Fruit fly (Drosophila melanogaster) whole organism, embryonic: Measurements from ENCODE around the gene sosie.

Experiments used
- Abd-B ChIP-seq: fragments of 200-800 bp; sonication (Bioruptor generic); optimal IDR thresholded peaks from 2 replicates; lab custom pipeline; 2018; ENCODE audit warnings: missing biosample characterization, mild to moderate bottlenecking, missing genetic modification characterization, moderate library complexity
- Asciz ChIP-seq: fragments of 200-800 bp; sonication (Bioruptor generic); optimal IDR thresholded peaks from 2 replicates; lab custom pipeline; 2017; ENCODE audit warnings: missing biosample characterization, mild to moderate bottlenecking, missing genetic modification characterization, missing genetic modification reagents
- BtbVII ChIP-seq: fragments of 200-800 bp; sonication (Bioruptor generic); optimal IDR thresholded peaks from 3 replicates; lab custom pipeline; 2017; ENCODE audit warnings: missing biosample characterization, mild to moderate bottlenecking, missing genetic modification characterization
- CG11560 ChIP-seq: fragments of 200-800 bp; sonication (Bioruptor generic); IDR thresholded peaks from 3 replicates; pipeline ENCODE4 v1.3.6; 2022; ENCODE audit warnings: missing biosample characterization, missing genetic modification characterization
- CG12219 ChIP-seq: fragments of 200-800 bp; sonication (Bioruptor generic); optimal IDR thresholded peaks from 3 replicates; lab custom pipeline; 2018; ENCODE audit warnings: missing biosample characterization, mild to moderate bottlenecking, missing genetic modification characterization
- CG12942 ChIP-seq: fragments of 200-800 bp; sonication (Bioruptor generic); optimal IDR thresholded peaks from 3 replicates; lab custom pipeline; 2016; ENCODE audit warnings: missing biosample characterization, missing genetic modification characterization
- CG13123 ChIP-seq: fragments of 200-800 bp; sonication (Bioruptor generic); optimal IDR thresholded peaks from 2 replicates; lab custom pipeline; 2016; ENCODE audit warnings: missing biosample characterization, missing genetic modification characterization
- CG14667 ChIP-seq: fragments of 200-800 bp; sonication (Bioruptor generic); IDR thresholded peaks from 2 replicates; pipeline ENCODE4 v1.3.6; 2022; ENCODE audit warnings: missing biosample characterization, missing genetic modification characterization
- CG17568 ChIP-seq: fragments of 200-800 bp; sonication (Bioruptor generic); optimal IDR thresholded peaks from 2 replicates; lab custom pipeline; 2018; ENCODE audit warnings: missing biosample characterization, mild to moderate bottlenecking, missing genetic modification characterization, moderate library complexity
- CG17829 ChIP-seq: fragments of 200-800 bp; optimal IDR thresholded peaks from 2 replicates; lab custom pipeline; 2019; ENCODE audit warnings: missing biosample characterization, mild to moderate bottlenecking, missing genetic modification characterization, moderate library complexity
- CG2889 ChIP-seq: fragments of 200-800 bp; sonication (Bioruptor generic); IDR thresholded peaks from 3 replicates; pipeline ENCODE4 v1.3.6; 2022; ENCODE audit warnings: missing biosample characterization, missing genetic modification characterization
- CG32532 ChIP-seq: fragments of 200-800 bp; sonication (Bioruptor generic); IDR thresholded peaks from 2 replicates; pipeline ENCODE4 v1.3.6; 2022; ENCODE audit warnings: missing biosample characterization, missing genetic modification characterization
- CG34224 ChIP-seq: fragments of 200-800 bp; sonication (Bioruptor generic); IDR thresholded peaks from 3 replicates; pipeline ENCODE4 v1.3.6; 2022; ENCODE audit warnings: missing biosample characterization, missing genetic modification characterization; ENCODE audit not compliant: partially characterized antibody
- CG4282 ChIP-seq: fragments of 200-800 bp; sonication (Bioruptor generic); optimal IDR thresholded peaks from 2 replicates; lab custom pipeline; 2016; ENCODE audit warnings: missing biosample characterization, missing genetic modification characterization
- CG6175 ChIP-seq: fragments of 200-800 bp; sonication (Bioruptor generic); IDR thresholded peaks from 3 replicates; pipeline ENCODE4 v1.3.6; 2022; ENCODE audit warnings: missing biosample characterization, missing genetic modification characterization
- CG7271 ChIP-seq: fragments of 200-800 bp; sonication (Bioruptor generic); optimal IDR thresholded peaks from 2 replicates; lab custom pipeline; 2018; ENCODE audit warnings: missing biosample characterization, mild to moderate bottlenecking, missing genetic modification characterization, moderate library complexity
- CG7357 ChIP-seq: fragments of 200-800 bp; sonication (Bioruptor generic); IDR thresholded peaks from 3 replicates; pipeline ENCODE4 v1.3.6; 2022; ENCODE audit warnings: missing biosample characterization, missing genetic modification characterization
- CG8359 ChIP-seq: fragments of 200-800 bp; sonication (Bioruptor generic); optimal IDR thresholded peaks from 2 replicates; lab custom pipeline; 2017; ENCODE audit warnings: missing biosample characterization, mild to moderate bottlenecking, missing genetic modification characterization, borderline replicate concordance
- CG9876 ChIP-seq: fragments of 200-800 bp; sonication (Bioruptor generic); optimal IDR thresholded peaks from 2 replicates; lab custom pipeline; 2016; ENCODE audit warnings: missing biosample characterization, missing genetic modification characterization
- Chrac-16 ChIP-seq: fragments of 200-800 bp; sonication (Bioruptor generic); optimal IDR thresholded peaks from 3 replicates; lab custom pipeline; 2016; ENCODE audit warnings: missing biosample characterization, missing genetic modification characterization
- Gug ChIP-seq: fragments of 200-800 bp; sonication (Bioruptor generic); IDR thresholded peaks from 4 replicates; pipeline ENCODE4 v1.3.6; 2022; ENCODE audit warnings: missing biosample characterization, missing genetic modification characterization
- Hsf ChIP-seq: fragments of 200-800 bp; sonication (Bioruptor generic); optimal IDR thresholded peaks from 3 replicates; lab custom pipeline; 2016; ENCODE audit warnings: missing biosample characterization, missing genetic modification characterization
- Jarid2 ChIP-seq: fragments of 200-800 bp; sonication (Bioruptor generic); optimal IDR thresholded peaks from 3 replicates; lab custom pipeline; 2017; ENCODE audit warnings: mild to moderate bottlenecking, missing biosample characterization, missing genetic modification reagents, missing genetic modification characterization
- Med ChIP-seq: fragments of 200-800 bp; sonication (Bioruptor generic); peaks from one replicate; lab custom pipeline; 2016; ENCODE audit warnings: missing biosample characterization, missing genetic modification characterization, mild to moderate bottlenecking, inconsistent platforms, moderate library complexity
- NFAT ChIP-seq: fragments of 200-800 bp; sonication (Bioruptor generic); IDR thresholded peaks from 2 replicates; pipeline ENCODE4 v1.3.6; 2022; ENCODE audit warnings: missing biosample characterization, missing genetic modification characterization
- Rx ChIP-seq: fragments of 200-800 bp; sonication (Bioruptor generic); IDR thresholded peaks from 2 replicates; pipeline ENCODE4 v1.3.6; 2022; ENCODE audit warnings: missing biosample characterization, missing genetic modification characterization
- Six4 ChIP-seq: fragments of 200-800 bp; sonication (Bioruptor generic); optimal IDR thresholded peaks from 2 replicates; lab custom pipeline; 2016; ENCODE audit warnings: missing biosample characterization, missing genetic modification characterization
- Tbp ChIP-seq: fragments of >200 bp; optimal IDR thresholded peaks from 2 replicates; lab custom pipeline; 2018; ENCODE audit warnings: missing biosample characterization, missing genetic modification characterization
- ap ChIP-seq: fragments of 200-800 bp; sonication (Bioruptor generic); IDR thresholded peaks from 2 replicates; pipeline ENCODE4 v1.3.6; 2022; ENCODE audit warnings: missing biosample characterization, missing genetic modification characterization
- ash1 ChIP-seq: fragments of 200-800 bp; sonication (Bioruptor generic); optimal IDR thresholded peaks from 2 replicates; lab custom pipeline; 2018; ENCODE audit warnings: missing biosample characterization, mild to moderate bottlenecking, missing genetic modification characterization
- bbx ChIP-seq: fragments of 200-800 bp; sonication (Bioruptor generic); IDR thresholded peaks from 2 replicates; pipeline ENCODE4 v1.3.6; 2022; ENCODE audit warnings: missing biosample characterization, missing genetic modification characterization; ENCODE audit not compliant: partially characterized antibody
- bigmax ChIP-seq: fragments of 200-800 bp; sonication (Bioruptor generic); optimal IDR thresholded peaks from 2 replicates; lab custom pipeline; 2018; ENCODE audit warnings: missing biosample characterization, mild to moderate bottlenecking, missing genetic modification characterization
- chm ChIP-seq: fragments of 200-800 bp; sonication (Bioruptor generic); IDR thresholded peaks from 2 replicates; pipeline ENCODE4 v1.3.6; 2022; ENCODE audit warnings: missing biosample characterization, missing genetic modification characterization
- fd96Cb ChIP-seq: fragments of 200-800 bp; sonication (Bioruptor generic); optimal IDR thresholded peaks from 2 replicates; lab custom pipeline; 2018; ENCODE audit warnings: missing biosample characterization, mild to moderate bottlenecking, missing genetic modification characterization, moderate library complexity
- gcm ChIP-seq: fragments of 200-800 bp; sonication (Bioruptor generic); optimal IDR thresholded peaks from 2 replicates; lab custom pipeline; 2019; ENCODE audit warnings: missing biosample characterization, mild to moderate bottlenecking, missing genetic modification characterization, moderate library complexity
- insv ChIP-seq, 2 experiments: fragments of 200-800 bp; sonication (Bioruptor generic); optimal IDR thresholded peaks; 3 replicates each; lab custom pipeline; 2016 to 2018; ENCODE audit warnings: missing biosample characterization in 2 of 2, missing genetic modification characterization in 2 of 2
- kah ChIP-seq: fragments of 200-800 bp; sonication (Bioruptor generic); optimal IDR thresholded peaks from 2 replicates; lab custom pipeline; 2018; ENCODE audit warnings: missing biosample characterization, mild to moderate bottlenecking, missing genetic modification characterization
- nerfin-1 ChIP-seq: fragments of 200-800 bp; sonication (Bioruptor generic); optimal IDR thresholded peaks from 3 replicates; lab custom pipeline; 2019; ENCODE audit warnings: missing biosample characterization, mild to moderate bottlenecking, missing genetic modification characterization, moderate library complexity
- pfk ChIP-seq: fragments of 200-800 bp; sonication (Bioruptor generic); optimal IDR thresholded peaks from 2 replicates; lab custom pipeline; 2018; ENCODE audit warnings: missing biosample characterization, mild to moderate bottlenecking, missing genetic modification characterization, moderate library complexity
- phol ChIP-seq: fragments of 200-800 bp; sonication (Bioruptor generic); optimal IDR thresholded peaks from 3 replicates; lab custom pipeline; 2018; ENCODE audit warnings: missing biosample characterization, mild to moderate bottlenecking, missing genetic modification characterization, moderate library complexity
- pum ChIP-seq: fragments of 200-800 bp; sonication (Bioruptor generic); optimal IDR thresholded peaks from 2 replicates; lab custom pipeline; 2016; ENCODE audit warnings: missing biosample characterization, missing genetic modification characterization
- salm ChIP-seq: fragments of 200-800 bp; sonication (Bioruptor generic); optimal IDR thresholded peaks from 2 replicates; lab custom pipeline; 2018; ENCODE audit warnings: missing biosample characterization, mild to moderate bottlenecking, missing genetic modification characterization
- slou ChIP-seq: fragments of 200-800 bp; sonication (Bioruptor generic); optimal IDR thresholded peaks from 3 replicates; lab custom pipeline; 2016; ENCODE audit warnings: missing biosample characterization, missing genetic modification characterization
- sr ChIP-seq: fragments of 200-800 bp; sonication (Bioruptor generic); IDR thresholded peaks from 3 replicates; pipeline ENCODE4 v1.3.6; 2022; ENCODE audit warnings: missing biosample characterization, missing genetic modification characterization
- tll ChIP-seq, 2 experiments: fragments of 200-800 bp in 1 of 2; fragments of >200 bp in 1 of 2; sonication (Bioruptor generic) in 1 of 2; optimal IDR thresholded peaks; 2 replicates each; lab custom pipeline; 2017 to 2019; ENCODE audit warnings: missing biosample characterization in 2 of 2, missing genetic modification characterization in 2 of 2, mild to moderate bottlenecking in 1 of 2, moderate library complexity in 1 of 2
- vnd ChIP-seq: fragments of 200-800 bp; sonication (Bioruptor generic); IDR thresholded peaks from 3 replicates; pipeline ENCODE4 v1.3.6; 2022; ENCODE audit warnings: missing biosample characterization, missing genetic modification characterization; ENCODE audit not compliant: partially characterized antibody
- zf30C ChIP-seq: fragments of 200-800 bp; sonication (Bioruptor generic); optimal IDR thresholded peaks from 3 replicates; lab custom pipeline; 2018; ENCODE audit warnings: missing biosample characterization, mild to moderate bottlenecking, missing genetic modification characterization
- zfh1 ChIP-seq: fragments of 200-800 bp; sonication (Bioruptor generic); IDR thresholded peaks from 3 replicates; pipeline ENCODE4 v1.3.6; 2022; ENCODE audit warnings: missing biosample characterization, missing genetic modification characterization

The sosie gene

dm6 chr3R:24875939-24876842, 42.4 kb downstream of the sosie start, which contains the start of gene CG3744 (continued):
- TF ChIP-seq Six4 (GFP tag; lab: Kevin White, UChicago) = peak; percentile 86
- TF ChIP-seq BtbVII = peak; percentile 77
- TF ChIP-seq Tbp (GFP tag; lab: Kevin White, UChicago) = no peak
- TF ChIP-seq chm = peak; percentile 93
- peak; percentile 95 for TF ChIP-seq bbx (GFP tag; lab: Robert Waterston, UW)
- peak; percentile 76 for TF ChIP-seq salm (tag; lab: Kevin White, UChicago)
- TF ChIP-seq CG4282 = no peak
- peak; percentile 79 for TF ChIP-seq CG7357 (GFP tag; lab: Robert Waterston, UW)
- peak; percentile 86 for TF ChIP-seq Chrac-16 (GFP tag; lab: Kevin White, UChicago)
- TF ChIP-seq nerfin-1 (tag; lab: Kevin White, UChicago) = peak; percentile 80
- TF ChIP-seq CG11560 = peak; percentile 72
- peak; percentile 85 for TF ChIP-seq slou (GFP tag; lab: Kevin White, UChicago)
- peak in 1 of 2 experiments; percentile 67 for TF ChIP-seq insv (GFP tag; optimal IDR thresholded peaks at IDR 0.05; lab: Kevin White, UChicago)
- peak; percentile 68 for TF ChIP-seq pum
- peak; percentile 97 for TF ChIP-seq CG32532
- peak; percentile 21 for TF ChIP-seq zf30C (GFP tag; lab: Kevin White, UChicago)
- no peak for TF ChIP-seq tll (GFP tag; optimal IDR thresholded peaks at IDR 0.05; lab: Kevin White, UChicago)
- TF ChIP-seq Med = peak; percentile 95
- peak; percentile 85 for TF ChIP-seq Abd-B (GFP tag; lab: Kevin White, UChicago)
- TF ChIP-seq CG17568 (GFP tag; lab: Kevin White, UChicago) = no peak
- peak; percentile 90 for TF ChIP-seq phol
- peak; percentile 92 for TF ChIP-seq CG14667 (GFP tag; lab: Robert Waterston, UW)
- TF ChIP-seq Rx (GFP tag; lab: Robert Waterston, UW) = peak; percentile 90
- peak; percentile 41 for TF ChIP-seq CG9876
- TF ChIP-seq bigmax (GFP tag; lab: Kevin White, UChicago) = no peak
- peak; percentile 92 for TF ChIP-seq CG6175
- peak; percentile 56 for TF ChIP-seq pfk
- peak; percentile 98 for TF ChIP-seq Gug (GFP tag; lab: Robert Waterston, UW)
- peak; percentile 88 for TF ChIP-seq CG34224
- TF ChIP-seq gcm (GFP tag; lab: Kevin White, UChicago) = peak; percentile 76
- TF ChIP-seq ap (GFP tag; lab: Robert Waterston, UW) = peak; percentile 84
- peak; percentile 96 for TF ChIP-seq zfh1 (GFP tag; lab: Robert Waterston, UW)
- TF ChIP-seq Asciz = no peak
- TF ChIP-seq CG2889 = peak; percentile 85
- TF ChIP-seq Jarid2 (GFP tag; lab: Kevin White, UChicago) = peak; percentile 55
- peak; percentile 67 for TF ChIP-seq CG12219 (GFP tag; lab: Kevin White, UChicago)
- TF ChIP-seq sr (GFP tag; lab: Robert Waterston, UW) = peak; percentile 68
- TF ChIP-seq CG7271 (tag; lab: Kevin White, UChicago) = peak; percentile 40
- TF ChIP-seq Hsf = peak; percentile 86
- TF ChIP-seq CG17829 (tag; lab: Kevin White, UChicago) = peak; percentile 91
- TF ChIP-seq CG13123 (GFP tag; lab: Kevin White, UChicago) = peak; percentile 88
- no peak for TF ChIP-seq kah (GFP tag; lab: Kevin White, UChicago)
- TF ChIP-seq vnd = peak; percentile 94
- peak; percentile 55 for TF ChIP-seq CG8359 (GFP tag; lab: Kevin White, UChicago)
- TF ChIP-seq fd96Cb = peak; percentile 81
- peak; percentile 87 for TF ChIP-seq CG12942 (GFP tag; lab: Kevin White, UChicago)
- peak; percentile 70 for TF ChIP-seq ash1 (GFP tag; lab: Kevin White, UChicago)
- peak; percentile 99 for TF ChIP-seq NFAT (GFP tag; lab: Robert Waterston, UW)
